Worm (Caenorhabditis elegans) whole organism, L3 larva: ENCODE data around the gene rocf-1.

Experiments used
- R02D3.7 ChIP-seq: fragments of 150-350 bp; optimal IDR thresholded peaks from 2 replicates; lab custom pipeline; 2014; ENCODE audit warnings: missing biosample characterization, missing genetic modification characterization
- ama-1 ChIP-seq: fragments of 150-350 bp; optimal IDR thresholded peaks from 2 replicates; lab custom pipeline; 2018
- ceh-82 ChIP-seq: fragments of 150-350 bp; optimal IDR thresholded peaks from 2 replicates; lab custom pipeline; 2014; ENCODE audit warnings: missing biosample characterization, missing genetic modification characterization
- daf-12 ChIP-seq: fragments of 150-350 bp; optimal IDR thresholded peaks from 2 replicates; lab custom pipeline; 2014; ENCODE audit warnings: missing biosample characterization, missing genetic modification reagents, missing genetic modification characterization
- elt-3 ChIP-seq, 3 experiments: fragments of 150-350 bp in 1 of 3; sonication (generic microtip) in 2 of 3; optimal IDR thresholded peaks; 2 replicates in 2 of 3; 4 replicates in 1 of 3; lab custom pipeline; 2014 to 2017; ENCODE audit warnings: missing biosample characterization in 3 of 3, missing genetic modification characterization in 3 of 3
- fkh-10 ChIP-seq: sonication (generic microtip); optimal IDR thresholded peaks from 2 replicates; lab custom pipeline; 2017; ENCODE audit warnings: missing biosample characterization, missing genetic modification reagents, missing genetic modification characterization
- jun-1 ChIP-seq: fragments of 150-350 bp; optimal IDR thresholded peaks from 2 replicates; lab custom pipeline; 2014; ENCODE audit warnings: missing biosample characterization, missing genetic modification reagents, missing genetic modification characterization
- mdl-1 ChIP-seq: fragments of 150-350 bp; optimal IDR thresholded peaks from 2 replicates; lab custom pipeline; 2014; ENCODE audit warnings: missing biosample characterization, missing genetic modification characterization
- nhr-12 ChIP-seq: fragments of 150-350 bp; optimal IDR thresholded peaks from 2 replicates; lab custom pipeline; 2014; ENCODE audit warnings: missing biosample characterization, missing genetic modification characterization
- nhr-28 ChIP-seq: fragments of 150-350 bp; optimal IDR thresholded peaks from 2 replicates; lab custom pipeline; 2014; ENCODE audit warnings: missing biosample characterization, missing genetic modification characterization
- nhr-76 ChIP-seq: fragments of 150-350 bp; sonication (generic microtip); optimal IDR thresholded peaks from 5 replicates; lab custom pipeline; 2014; ENCODE audit warnings: missing biosample characterization, missing genetic modification characterization
- nhr-77 ChIP-seq: fragments of 150-350 bp; optimal IDR thresholded peaks from 2 replicates; lab custom pipeline; 2014; ENCODE audit warnings: missing biosample characterization, missing genetic modification characterization
- pha-4 ChIP-seq: fragments of 150-350 bp; optimal IDR thresholded peaks from 2 replicates; lab custom pipeline; 2014; ENCODE audit warnings: missing biosample characterization, missing genetic modification reagents, missing genetic modification characterization

DNA sequence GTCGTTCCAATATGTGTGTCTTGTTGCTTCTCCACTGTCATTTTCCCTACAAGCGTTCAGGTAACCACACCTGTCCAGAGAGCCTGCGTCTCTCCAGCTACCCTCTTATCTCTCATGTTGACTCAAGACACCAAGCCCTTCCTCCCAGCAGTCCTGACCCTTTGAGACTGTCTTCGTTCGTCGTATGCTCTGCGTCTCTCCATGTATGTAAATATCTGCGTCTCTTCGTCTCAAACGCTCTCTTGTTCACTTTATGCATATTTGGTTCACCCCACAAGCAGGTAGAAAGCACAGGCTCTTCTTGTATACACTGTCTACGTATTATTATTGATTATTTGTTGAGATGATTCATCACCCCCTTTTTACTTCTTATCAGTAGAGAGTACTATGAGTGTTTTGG is 33.4 kb upstream of the rocf-1 start:
- TF ChIP-seq elt-3 (tag; optimal IDR thresholded peaks at IDR 0.05; lab: Kevin White, UChicago) (no peak), nhr-12 (tag; lab: Kevin White, UChicago) (no peak), daf-12 (tag; lab: Kevin White, UChicago) (no peak), pha-4 (tag; lab: Kevin White, UChicago) (peak; percentile 99), nhr-77 (tag; lab: Kevin White, UChicago) (no peak), fkh-10 (GFP tag; lab: Kevin White, UChicago) (no peak), mdl-1 (tag; lab: Kevin White, UChicago) (no peak), jun-1 (tag; lab: Kevin White, UChicago) (peak; percentile 84), ama-1 (no peak), nhr-28 (tag; lab: Kevin White, UChicago) (no peak), R02D3.7 (no peak), nhr-76 (no peak), ceh-82 (no peak)
